Fruit fly (Drosophila melanogaster): Measurements from ENCODE around the gene CG5290.

DNA sequence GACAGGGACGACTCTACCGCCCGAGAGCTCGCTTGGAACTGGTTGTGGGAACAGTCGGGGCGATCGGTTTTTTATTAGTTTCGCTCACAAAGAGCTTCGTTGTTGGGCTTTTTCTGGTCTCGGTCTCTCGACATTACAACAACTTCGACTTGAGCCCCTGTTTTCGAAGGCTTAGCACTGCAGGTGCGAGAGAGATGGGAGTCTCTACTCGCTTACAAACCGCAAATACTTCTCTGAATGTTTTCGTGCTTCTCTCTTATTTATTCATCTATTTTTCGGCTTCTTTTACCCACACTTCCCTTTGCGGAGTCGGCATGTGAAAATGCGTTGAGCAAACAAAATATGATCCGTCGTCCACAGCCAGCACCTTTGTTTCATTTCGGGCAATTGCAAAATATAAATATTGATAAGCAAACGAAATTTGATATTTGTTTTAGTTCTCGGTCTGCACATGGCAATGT is 16.5 kb downstream of the CG5290 start, which contains the start of gene Tsp74F:
- TF ChIP-seq h (GFP tag; optimal IDR thresholded peaks at IDR 0.05) (no peak), psq (GFP tag; optimal IDR thresholded peaks at IDR 0.05) (peak; percentile 56), jim (GFP tag; optimal IDR thresholded peaks at IDR 0.05) (no peak), Dfd (GFP tag; optimal IDR thresholded peaks at IDR 0.05) (no peak), Mio (GFP tag; optimal IDR thresholded peaks at IDR 0.05) (no peak), dsf (GFP tag; optimal IDR thresholded peaks at IDR 0.05; ENCODE audit: borderline replicate concordance) (no peak)
